Fruit fly (Drosophila melanogaster) whole organism, embryonic: Measurements from ENCODE around the gene Cdc45.

Experiments used
- Aef1 ChIP-seq: fragments of 200-800 bp; sonication (Bioruptor generic); IDR thresholded peaks from 3 replicates; pipeline ENCODE4 v1.3.6; 2022; ENCODE audit warnings: missing biosample characterization, missing genetic modification characterization
- CG10274 ChIP-seq: fragments of 200-800 bp; sonication (Bioruptor generic); optimal IDR thresholded peaks from 3 replicates; lab custom pipeline; 2017; ENCODE audit warnings: missing biosample characterization, mild to moderate bottlenecking, missing genetic modification characterization
- CG10321 ChIP-seq: fragments of 200-800 bp; sonication (Bioruptor generic); IDR thresholded peaks from 2 replicates; pipeline ENCODE4 v1.3.6; 2022; ENCODE audit warnings: missing biosample characterization, missing genetic modification characterization
- CG10959 ChIP-seq: fragments of 200-800 bp; sonication (Bioruptor generic); IDR thresholded peaks from 2 replicates; pipeline ENCODE4 v1.3.6; 2022; ENCODE audit warnings: missing biosample characterization, missing genetic modification characterization
- CG11093 ChIP-seq: fragments of 200-800 bp; sonication (Bioruptor generic); IDR thresholded peaks from 3 replicates; pipeline ENCODE4 v1.3.6; 2022; ENCODE audit warnings: missing biosample characterization, missing genetic modification characterization
- CG13775 ChIP-seq: fragments of 200-800 bp; sonication (Bioruptor generic); optimal IDR thresholded peaks from 3 replicates; lab custom pipeline; 2017; ENCODE audit warnings: missing biosample characterization, mild to moderate bottlenecking, missing genetic modification characterization
- CG13894 ChIP-seq: fragments of 200-800 bp; sonication (Bioruptor generic); optimal IDR thresholded peaks from 3 replicates; lab custom pipeline; 2018; ENCODE audit warnings: missing biosample characterization, mild to moderate bottlenecking, missing genetic modification characterization, moderate library complexity
- CG15269 ChIP-seq: fragments of 200-800 bp; sonication (Bioruptor generic); optimal IDR thresholded peaks from 2 replicates; lab custom pipeline; 2018; ENCODE audit warnings: missing biosample characterization, mild to moderate bottlenecking, missing genetic modification characterization, moderate library complexity
- CG16813 ChIP-seq: fragments of 200-800 bp; sonication (Bioruptor generic); IDR thresholded peaks from 3 replicates; pipeline ENCODE4 v1.3.6; 2022; ENCODE audit warnings: missing biosample characterization, missing genetic modification characterization; ENCODE audit not compliant: partially characterized antibody
- CG1832 ChIP-seq: fragments of 200-800 bp; sonication (Bioruptor generic); optimal IDR thresholded peaks from 2 replicates; lab custom pipeline; 2017; ENCODE audit warnings: missing biosample characterization, mild to moderate bottlenecking, missing genetic modification characterization, inconsistent platforms
- CG18619 ChIP-seq: fragments of 200-800 bp; sonication (Bioruptor generic); optimal IDR thresholded peaks from 3 replicates; lab custom pipeline; 2017; ENCODE audit warnings: missing biosample characterization, mild to moderate bottlenecking, missing genetic modification characterization
- CG2712 ChIP-seq: fragments of 200-800 bp; optimal IDR thresholded peaks from 3 replicates; lab custom pipeline; 2019; ENCODE audit warnings: missing biosample characterization, mild to moderate bottlenecking, missing genetic modification characterization, moderate library complexity
- CG3407 ChIP-seq: fragments of 200-800 bp; sonication (Bioruptor generic); optimal IDR thresholded peaks from 2 replicates; lab custom pipeline; 2018; ENCODE audit warnings: missing biosample characterization, mild to moderate bottlenecking, missing genetic modification characterization
- CG3838 ChIP-seq: fragments of 200-800 bp; sonication (Bioruptor generic); optimal IDR thresholded peaks from 3 replicates; lab custom pipeline; 2016; ENCODE audit warnings: missing biosample characterization, missing genetic modification characterization
- CG6813 ChIP-seq: fragments of 200-800 bp; sonication (Bioruptor generic); optimal IDR thresholded peaks from 2 replicates; lab custom pipeline; 2017; ENCODE audit warnings: missing biosample characterization, missing genetic modification characterization, mild to moderate bottlenecking, moderate library complexity, missing genetic modification reagents
- CG9932 ChIP-seq: fragments of 200-800 bp; sonication (Bioruptor generic); IDR thresholded peaks from 2 replicates; pipeline ENCODE4 v1.3.6; 2022; ENCODE audit warnings: missing biosample characterization, missing genetic modification characterization
- Dp ChIP-seq: fragments of 200-800 bp; sonication (Bioruptor generic); optimal IDR thresholded peaks from 2 replicates; lab custom pipeline; 2018; ENCODE audit warnings: missing biosample characterization, mild to moderate bottlenecking, missing genetic modification characterization, moderate library complexity
- Ets65A ChIP-seq: fragments of 200-800 bp; sonication (Bioruptor generic); peaks from one replicate; lab custom pipeline; 2016; ENCODE audit warnings: missing biosample characterization, missing genetic modification characterization
- GATAe ChIP-seq: fragments of 200-800 bp; sonication (Bioruptor generic); conservative IDR thresholded peaks from 2 replicates; pipeline ENCODE4 v1.3.6; 2022; ENCODE audit warnings: missing biosample characterization, missing genetic modification characterization
- H2.0 ChIP-seq: fragments of 200-800 bp; sonication (Bioruptor generic); IDR thresholded peaks from 2 replicates; pipeline ENCODE4 v1.3.6; 2022; ENCODE audit warnings: missing biosample characterization, missing genetic modification characterization
- HLH3B ChIP-seq: fragments of 200-800 bp; sonication (Bioruptor generic); IDR thresholded peaks from 2 replicates; pipeline ENCODE4 v1.3.6; 2022; ENCODE audit warnings: missing biosample characterization, missing genetic modification characterization
- HLH54F ChIP-seq: fragments of 200-800 bp; sonication (Bioruptor generic); optimal IDR thresholded peaks from 3 replicates; lab custom pipeline; 2016; ENCODE audit warnings: missing biosample characterization, missing genetic modification characterization
- Hand ChIP-seq: fragments of 200-800 bp; sonication (Bioruptor generic); optimal IDR thresholded peaks from 2 replicates; lab custom pipeline; 2017; ENCODE audit warnings: mild to moderate bottlenecking, missing biosample characterization, missing genetic modification reagents, missing genetic modification characterization
- Hey ChIP-seq: fragments of 200-800 bp; sonication (Bioruptor generic); optimal IDR thresholded peaks from 3 replicates; lab custom pipeline; 2018; ENCODE audit warnings: missing biosample characterization, mild to moderate bottlenecking, missing genetic modification characterization
- MTF-1 ChIP-seq: fragments of 200-800 bp; sonication (Bioruptor generic); optimal IDR thresholded peaks from 2 replicates; lab custom pipeline; 2018; ENCODE audit warnings: missing biosample characterization, mild to moderate bottlenecking, missing genetic modification characterization, borderline replicate concordance
- NC2β ChIP-seq: fragments of 200-800 bp; sonication (Bioruptor generic); optimal IDR thresholded peaks from 2 replicates; lab custom pipeline; 2016; ENCODE audit warnings: missing biosample characterization, missing genetic modification characterization
- NK7.1 ChIP-seq: fragments of 200-800 bp; sonication (Bioruptor generic); optimal IDR thresholded peaks from 3 replicates; lab custom pipeline; 2016; ENCODE audit warnings: missing biosample characterization, missing genetic modification characterization
- Neu2 ChIP-seq: fragments of 200-800 bp; sonication (Bioruptor generic); optimal IDR thresholded peaks from 3 replicates; lab custom pipeline; 2016; ENCODE audit warnings: missing biosample characterization, missing genetic modification characterization, borderline replicate concordance
- NfI ChIP-seq: fragments of 200-800 bp; sonication (Bioruptor generic); optimal IDR thresholded peaks from 3 replicates; lab custom pipeline; 2018; ENCODE audit warnings: missing biosample characterization, mild to moderate bottlenecking, missing genetic modification characterization, moderate library complexity
- Pdp1 ChIP-seq, 2 experiments: fragments of 200-800 bp; sonication (Bioruptor generic); optimal IDR thresholded peaks; 3 replicates each; lab custom pipeline; 2016; ENCODE audit warnings: missing biosample characterization in 2 of 2, missing genetic modification characterization in 2 of 2, mild to moderate bottlenecking in 1 of 2, moderate library complexity in 1 of 2
- Sox102F ChIP-seq: fragments of 200-800 bp; sonication (Bioruptor generic); optimal IDR thresholded peaks from 2 replicates; lab custom pipeline; 2018; ENCODE audit warnings: missing biosample characterization, mild to moderate bottlenecking, missing genetic modification characterization, moderate library complexity
- ac ChIP-seq: fragments of 200-800 bp; sonication (Bioruptor generic); optimal IDR thresholded peaks from 3 replicates; lab custom pipeline; 2017; ENCODE audit warnings: missing biosample characterization, mild to moderate bottlenecking, missing genetic modification characterization
- bbx ChIP-seq: fragments of 200-800 bp; sonication (Bioruptor generic); IDR thresholded peaks from 2 replicates; pipeline ENCODE4 v1.3.6; 2022; ENCODE audit warnings: missing biosample characterization, missing genetic modification characterization; ENCODE audit not compliant: partially characterized antibody
- cato ChIP-seq: fragments of 200-800 bp; sonication (Bioruptor generic); optimal IDR thresholded peaks from 2 replicates; lab custom pipeline; 2016; ENCODE audit warnings: missing biosample characterization, missing genetic modification characterization, borderline replicate concordance
- chinmo ChIP-seq: fragments of 200-800 bp; sonication (Bioruptor generic); IDR thresholded peaks from 4 replicates; pipeline ENCODE4 v1.3.6; 2022; ENCODE audit warnings: missing biosample characterization, missing genetic modification characterization; ENCODE audit not compliant: partially characterized antibody
- croc ChIP-seq: fragments of 200-800 bp; sonication (Bioruptor generic); conservative IDR thresholded peaks from 3 replicates; pipeline ENCODE4 v1.3.6; 2022; ENCODE audit warnings: missing biosample characterization, missing genetic modification characterization
- crol ChIP-seq: fragments of 200-800 bp; sonication (Bioruptor generic); IDR thresholded peaks from 2 replicates; pipeline ENCODE4 v1.3.6; 2022; ENCODE audit warnings: missing biosample characterization, missing genetic modification characterization
- dan ChIP-seq: fragments of 200-800 bp; sonication (Bioruptor generic); IDR thresholded peaks from 2 replicates; pipeline ENCODE4 v1.3.6; 2022; ENCODE audit warnings: missing biosample characterization, missing genetic modification characterization
- exex ChIP-seq: fragments of 200-800 bp; sonication (Bioruptor generic); optimal IDR thresholded peaks from 4 replicates; lab custom pipeline; 2018; ENCODE audit warnings: missing biosample characterization, mild to moderate bottlenecking, missing genetic modification characterization, moderate library complexity
- fd102C ChIP-seq: fragments of 200-800 bp; sonication (Bioruptor generic); optimal IDR thresholded peaks from 2 replicates; lab custom pipeline; 2018; ENCODE audit warnings: missing biosample characterization, mild to moderate bottlenecking, missing genetic modification characterization, moderate library complexity
- jumu ChIP-seq: fragments of 200-800 bp; sonication (Bioruptor generic); optimal IDR thresholded peaks from 3 replicates; lab custom pipeline; 2016; ENCODE audit warnings: missing biosample characterization, missing genetic modification characterization
- lilli ChIP-seq: fragments of 200-800 bp; sonication (Bioruptor generic); optimal IDR thresholded peaks from 3 replicates; lab custom pipeline; 2016; ENCODE audit warnings: missing biosample characterization, missing genetic modification characterization
- mld ChIP-seq: fragments of 200-800 bp; sonication (Bioruptor generic); IDR thresholded peaks from 3 replicates; pipeline ENCODE4 v1.3.6; 2022; ENCODE audit warnings: missing biosample characterization, missing genetic modification characterization; ENCODE audit not compliant: partially characterized antibody
- nmo ChIP-seq: fragments of 200-800 bp; sonication (Bioruptor generic); optimal IDR thresholded peaks from 2 replicates; lab custom pipeline; 2018; ENCODE audit warnings: missing biosample characterization, mild to moderate bottlenecking, missing genetic modification characterization, moderate library complexity
- repo ChIP-seq: fragments of 200-800 bp; sonication (Bioruptor generic); optimal IDR thresholded peaks from 2 replicates; lab custom pipeline; 2016; ENCODE audit warnings: missing biosample characterization, missing genetic modification characterization
- so ChIP-seq: fragments of 200-800 bp; sonication (Bioruptor generic); IDR thresholded peaks from 3 replicates; pipeline ENCODE4 v1.3.6; 2022; ENCODE audit warnings: missing biosample characterization, missing genetic modification characterization
- tna ChIP-seq: fragments of 200-800 bp; sonication (Bioruptor generic); IDR thresholded peaks from 2 replicates; pipeline ENCODE4 v1.3.6; 2022; ENCODE audit warnings: missing biosample characterization, missing genetic modification characterization; ENCODE audit not compliant: partially characterized antibody
- ttk ChIP-seq: fragments of 200-800 bp; sonication (Bioruptor generic); IDR thresholded peaks from 2 replicates; pipeline ENCODE4 v2.1.2; 2022; ENCODE audit warnings: missing biosample characterization, missing genetic modification characterization
- zfh1 ChIP-seq: fragments of 200-800 bp; sonication (Bioruptor generic); IDR thresholded peaks from 3 replicates; pipeline ENCODE4 v1.3.6; 2022; ENCODE audit warnings: missing biosample characterization, missing genetic modification characterization

The Cdc45 gene

DNA sequence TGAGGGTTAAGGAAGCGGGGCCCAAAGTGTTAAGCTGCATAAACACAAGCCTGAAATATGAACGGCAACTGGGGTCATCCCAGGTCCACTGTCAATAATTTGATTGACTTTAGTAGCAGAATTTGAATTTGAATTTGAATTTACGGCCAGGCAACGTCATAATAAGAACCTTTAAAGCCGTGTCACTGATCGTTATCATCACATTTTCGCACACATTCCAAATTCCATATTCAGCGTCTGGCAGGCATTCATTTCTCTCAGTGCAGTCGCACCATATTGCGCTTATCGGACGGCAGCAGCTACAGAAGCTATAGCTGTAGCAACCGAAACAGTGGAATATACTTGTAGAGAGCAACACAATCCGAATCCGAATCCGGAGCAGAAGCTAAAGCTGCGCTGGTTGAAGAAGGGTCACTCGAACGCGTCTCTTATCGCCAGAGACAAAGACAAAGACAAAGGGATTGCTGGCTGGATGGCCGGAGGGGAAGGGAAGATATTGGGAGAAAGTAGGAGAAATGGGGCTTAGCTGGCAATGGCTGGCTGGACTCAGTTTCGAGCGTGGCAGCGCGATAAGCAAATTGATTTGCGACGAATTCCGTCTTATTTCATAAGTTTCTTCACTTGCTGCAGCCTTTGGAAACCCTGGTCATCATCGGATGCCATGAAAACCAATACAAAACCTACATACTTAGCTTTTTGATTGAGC lies 22.5 kb upstream of the Cdc45 start (continued):
- TF ChIP-seq CG15269 (tag; lab: Kevin White, UChicago) (peak; percentile 15), NK7.1 (GFP tag; lab: Kevin White, UChicago) (no peak), CG10321 (GFP tag; lab: Robert Waterston, UW) (no peak), CG9932 (GFP tag; lab: Robert Waterston, UW) (no peak), HLH54F (GFP tag; lab: Kevin White, UChicago) (peak; percentile 32), ttk (peak; percentile 41; the same call in 1 of the 2 replicates), H2.0 (GFP tag; lab: Robert Waterston, UW) (no peak), NfI (GFP tag; lab: Kevin White, UChicago) (no peak), CG6813 (GFP tag; lab: Kevin White, UChicago) (peak; percentile 19), fd102C (GFP tag; lab: Kevin White, UChicago) (no peak), Pdp1 (GFP tag; optimal IDR thresholded peaks at IDR 0.05; lab: Kevin White, UChicago) (peak in 1 of 2 experiments; percentile 40), GATAe (no peak), mld (GFP tag; lab: Robert Waterston, UW) (no peak), bbx (GFP tag; lab: Robert Waterston, UW) (no peak), CG3407 (GFP tag; lab: Kevin White, UChicago) (peak; percentile 4), so (GFP tag; lab: Robert Waterston, UW) (no peak), CG16813 (GFP tag; lab: Robert Waterston, UW) (no peak), lilli (peak; percentile 19), Hey (tag; lab: Kevin White, UChicago) (no peak), jumu (GFP tag; lab: Kevin White, UChicago) (no peak), CG11093 (GFP tag; lab: Robert Waterston, UW) (no peak), exex (tag; lab: Kevin White, UChicago) (no peak), Sox102F (GFP tag; lab: Kevin White, UChicago) (peak; percentile 60), Dp (GFP tag; lab: Kevin White, UChicago) (no peak), NC2β (GFP tag; lab: Kevin White, UChicago) (no peak), zfh1 (GFP tag; lab: Robert Waterston, UW) (peak; percentile 66), CG18619 (no peak), MTF-1 (GFP tag; lab: Kevin White, UChicago) (no peak), Hand (GFP tag; lab: Kevin White, UChicago) (no peak), Ets65A (GFP tag; lab: Kevin White, UChicago) (peak; percentile 93), HLH3B (peak; percentile 40; the same call in 1 of the 2 replicates), croc (peak; percentile 42; the same call in 1 of the 3 replicates), CG10274 (no peak), chinmo (GFP tag; lab: Robert Waterston, UW) (no peak), ac (no peak), crol (no peak), tna (GFP tag; lab: Robert Waterston, UW) (no peak), CG3838 (GFP tag; lab: Kevin White, UChicago) (no peak), CG1832 (GFP tag; lab: Kevin White, UChicago) (no peak), cato (GFP tag; lab: Kevin White, UChicago) (no peak), repo (peak; percentile 11), nmo (GFP tag; lab: Kevin White, UChicago) (peak; percentile 27), CG2712 (peak; percentile 53), dan (GFP tag; lab: Robert Waterston, UW) (no peak), CG13775 (GFP tag; lab: Kevin White, UChicago) (no peak), CG13894 (no peak), CG10959 (GFP tag; lab: Robert Waterston, UW) (no peak), Neu2 (GFP tag; lab: Kevin White, UChicago) (no peak), Aef1 (GFP tag; lab: Robert Waterston, UW) (no peak)
